Worm (Caenorhabditis elegans): ENCODE data around the gene F41C3.7.

Gene F41C3.7

DNA sequence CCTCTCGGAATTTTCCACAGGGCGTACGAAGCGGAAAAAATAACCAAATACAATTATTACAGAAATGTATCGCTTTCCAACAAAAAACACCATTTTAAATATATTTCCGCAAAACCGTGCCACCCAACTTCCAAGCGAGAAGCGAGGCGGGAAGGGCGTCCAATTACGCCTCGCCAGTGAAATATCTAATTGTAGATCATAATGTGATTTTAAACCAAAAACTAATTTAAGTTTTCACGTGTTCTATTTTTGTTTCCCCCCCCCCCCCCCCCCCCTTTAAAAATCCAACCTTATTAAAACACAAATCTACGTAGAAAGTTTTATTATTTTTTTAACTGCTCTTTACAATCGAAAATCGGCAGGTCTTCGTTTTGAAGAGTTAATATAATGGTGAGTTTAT, 40.4 kb upstream of the F41C3.7 start, which contains the start of gene F10G7.12:
F10G7.12 (plus strand) TSS at position 301 of the 400 bp plus-strand sequence.
- no peak for TF ChIP-seq ztf-4 (tag; optimal IDR thresholded peaks at IDR 0.05)
- TF ChIP-seq lsy-2 (tag; optimal IDR thresholded peaks at IDR 0.05) = no peak
- TF ChIP-seq nhr-76 (tag; optimal IDR thresholded peaks at IDR 0.05) = no peak
- TF ChIP-seq fkh-4 (tag; optimal IDR thresholded peaks at IDR 0.05; ENCODE audit: borderline replicate concordance) = no peak
- TF ChIP-seq lir-3 (tag; optimal IDR thresholded peaks at IDR 0.05; ENCODE audit: poor library complexity) = no peak
- no peak for TF ChIP-seq mab-9 (GFP tag; IDR thresholded peaks at IDR 0.05)
- TF ChIP-seq nhr-77 (tag; optimal IDR thresholded peaks at IDR 0.05) = no peak

DNA sequence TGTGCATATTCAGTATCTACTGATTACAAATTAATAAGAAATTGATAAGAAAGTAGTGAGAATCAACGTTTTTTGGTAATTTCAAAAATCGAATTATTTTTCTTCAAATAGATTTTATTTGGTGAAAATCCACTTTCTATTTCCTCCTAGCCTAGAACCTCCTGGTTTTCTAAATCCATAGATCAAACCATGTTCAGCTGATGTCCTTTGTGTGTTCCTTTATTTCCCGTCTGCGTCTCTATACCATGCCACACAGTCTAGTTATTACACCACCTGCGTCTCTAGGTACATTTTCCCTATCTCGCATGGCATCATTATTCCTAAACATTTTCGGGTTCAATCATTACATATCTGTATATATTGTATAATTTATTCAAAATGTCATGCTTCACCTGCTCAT, 36.7 kb upstream of the F41C3.7 start, which contains the start of gene F10G7.5:
F10G7.5 (plus strand) TSS at position 286 of the 400 bp plus-strand sequence.
- peak in 2 of 3 experiments; percentile 11 to 34 for TF ChIP-seq dpl-1 (GFP tag; optimal IDR thresholded peaks at IDR 0.05)
- peak; percentile 55 for TF ChIP-seq blmp-1 (tag; optimal IDR thresholded peaks at IDR 0.05)
- TF ChIP-seq lin-39 (tag; optimal IDR thresholded peaks at IDR 0.05) = no peak
- peak; percentile 23 for TF ChIP-seq snu-23 (GFP tag; optimal IDR thresholded peaks at IDR 0.05)
- TF ChIP-seq lin-14 (GFP tag; optimal IDR thresholded peaks at IDR 0.05) = peak; percentile 67
- no peak for TF ChIP-seq irx-1 (tag; optimal IDR thresholded peaks at IDR 0.05)
- peak; percentile 33 to 68 for TF ChIP-seq efl-1 (optimal IDR thresholded peaks at IDR 0.05)
- peak; percentile 17 to 92 for TF ChIP-seq efl-1 (GFP tag; optimal IDR thresholded peaks at IDR 0.05 in 1 of 2)
- TF ChIP-seq lin-35 (GFP tag; optimal IDR thresholded peaks at IDR 0.05) = peak in 1 of 2 experiments; percentile 32
- peak; percentile 9 for TF ChIP-seq nhr-71 (tag; optimal IDR thresholded peaks at IDR 0.05)
- TF ChIP-seq fkh-8 (tag; optimal IDR thresholded peaks at IDR 0.05) = no peak
- TF ChIP-seq nhr-85 (tag) = peak; percentile 42
- peak; percentile 64 for TF ChIP-seq elt-2 (tag; optimal IDR thresholded peaks at IDR 0.05)
- no peak for TF ChIP-seq fkh-4 (tag; optimal IDR thresholded peaks at IDR 0.05; ENCODE audit: borderline replicate concordance)
- TF ChIP-seq ztf-4 (tag; optimal IDR thresholded peaks at IDR 0.05) = no peak
- peak; percentile 31 to 52 for TF ChIP-seq lsy-2 (tag; optimal IDR thresholded peaks at IDR 0.05)
- no peak for TF ChIP-seq skn-1 (tag; optimal IDR thresholded peaks at IDR 0.05)
- no peak for TF ChIP-seq swsn-7 (tag; optimal IDR thresholded peaks at IDR 0.05)

DNA sequence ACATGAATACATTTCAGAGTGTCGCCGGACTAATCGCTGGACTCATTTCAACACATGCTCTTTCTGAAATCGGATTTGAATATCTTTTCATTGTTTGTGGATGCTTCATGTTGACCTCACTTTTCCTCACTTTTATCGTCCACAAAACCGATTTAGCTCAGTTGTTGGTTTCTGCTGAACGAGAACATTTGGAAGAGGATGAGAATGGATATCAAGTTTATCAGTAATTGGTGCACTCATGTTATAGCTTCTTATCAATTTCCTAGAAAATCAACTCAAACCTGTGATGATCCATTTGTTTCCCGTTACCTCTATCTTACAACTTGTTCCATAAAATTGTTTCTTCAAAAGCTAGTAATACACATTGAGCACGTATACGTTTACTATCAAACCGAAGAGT, 33.8 kb upstream of the F41C3.7 start:
- TF ChIP-seq nhr-85 (tag) (peak; percentile 14), ets-5 (GFP tag; IDR thresholded peaks at IDR 0.05) (no peak), aly-2 (tag; optimal IDR thresholded peaks at IDR 0.05) (peak; percentile 40), Y116A8C.19 (tag; optimal IDR thresholded peaks at IDR 0.05; ENCODE audit: borderline replicate concordance) (no peak), alr-1 (tag; optimal IDR thresholded peaks at IDR 0.05; ENCODE audit: borderline replicate concordance) (no peak), nhr-84 (tag; optimal IDR thresholded peaks at IDR 0.05) (no peak)

DNA sequence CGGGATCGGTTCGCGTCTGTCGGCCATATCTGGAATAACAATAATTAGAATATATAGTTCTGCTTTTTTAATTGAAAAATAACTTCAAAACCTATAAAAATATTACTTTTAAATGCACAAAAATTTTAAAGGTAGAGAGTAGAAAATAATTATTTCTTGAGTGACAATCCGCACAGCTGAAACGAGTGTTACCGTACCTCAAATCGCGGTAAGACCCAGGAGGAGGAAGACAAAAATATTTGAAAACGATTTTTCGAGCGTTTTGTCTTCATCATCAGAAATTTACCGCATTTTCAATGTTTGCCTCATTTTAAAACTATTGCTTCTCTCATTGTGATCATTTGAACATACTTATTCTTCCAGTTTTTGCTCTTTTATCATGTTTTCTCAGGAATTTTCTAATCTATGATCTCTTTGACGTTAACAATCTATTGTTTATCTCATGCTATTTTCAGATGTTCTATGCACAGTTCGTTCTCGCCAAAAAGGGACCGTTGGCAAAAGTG, 31.5 kb upstream of the F41C3.7 start, which contains the start of the genes rpn-5 and scc-1:
rpn-5 (minus strand) TSS at position 162 of the 506 bp plus-strand sequence.
scc-1 (plus strand) TSS at position 456 of the 506 bp plus-strand sequence.
- TF ChIP-seq ceh-8 (GFP tag; optimal IDR thresholded peaks at IDR 0.05) = peak; percentile 45
- TF ChIP-seq mep-1 (tag; optimal IDR thresholded peaks at IDR 0.05) = peak; percentile 79
- TF ChIP-seq lin-13 (GFP tag; optimal IDR thresholded peaks at IDR 0.05) = peak; percentile 52
- TF ChIP-seq aha-1 (tag; optimal IDR thresholded peaks at IDR 0.05) = no peak
- peak; percentile 22; the same call in 1 of the 2 replicates for TF ChIP-seq ceh-88 (GFP tag; IDR thresholded peaks at IDR 0.05)
- TF ChIP-seq nhr-71 (tag; optimal IDR thresholded peaks at IDR 0.05) = peak; percentile 81
- no peak for TF ChIP-seq ces-1 (GFP tag; optimal IDR thresholded peaks at IDR 0.05)
- no peak for TF ChIP-seq grh-1 (GFP tag; IDR thresholded peaks at IDR 0.05)
- TF ChIP-seq hlh-4 (tag; optimal IDR thresholded peaks at IDR 0.05) = no peak
- peak; percentile 50 for TF ChIP-seq nhr-11 (tag; optimal IDR thresholded peaks at IDR 0.05)
- peak; percentile 92 to 97 for TF ChIP-seq lin-35 (GFP tag; optimal IDR thresholded peaks at IDR 0.05)
- no peak for TF ChIP-seq zip-4 (GFP tag; optimal IDR thresholded peaks at IDR 0.05)
- TF ChIP-seq fos-1 (tag; optimal IDR thresholded peaks at IDR 0.05) = peak; percentile 51
- peak; percentile 70 for TF ChIP-seq nhr-19 (GFP tag; conservative IDR thresholded peaks at IDR 0.05)
- peak; percentile 31 for TF ChIP-seq nhr-85 (tag)
- TF ChIP-seq isw-1 (GFP tag; IDR thresholded peaks at IDR 0.05) = peak; percentile 77
- no peak for TF ChIP-seq tlp-1 (tag; optimal IDR thresholded peaks at IDR 0.05)
- TF ChIP-seq ztf-4 (tag; optimal IDR thresholded peaks at IDR 0.05) = peak; percentile 17
- peak; percentile 24 for TF ChIP-seq snpc-4 (tag; optimal IDR thresholded peaks at IDR 0.05)
- TF ChIP-seq ets-5 (GFP tag; IDR thresholded peaks at IDR 0.05) = no peak
- TF ChIP-seq egl-27 (tag; optimal IDR thresholded peaks at IDR 0.05) = no peak
- peak; percentile 91 to 95 (median 91) for TF ChIP-seq dpl-1 (GFP tag; optimal IDR thresholded peaks at IDR 0.05)
- no peak for TF ChIP-seq irx-1 (tag; optimal IDR thresholded peaks at IDR 0.05)
- no peak for TF ChIP-seq C34B4.2 (tag; optimal IDR thresholded peaks at IDR 0.05)
- TF ChIP-seq ceh-82 (tag; optimal IDR thresholded peaks at IDR 0.05) = peak in 2 of 3 experiments; percentile 59 to 81
- no peak for TF ChIP-seq egl-13 (tag; optimal IDR thresholded peaks at IDR 0.05)
- TF ChIP-seq C16A3.4 (tag; optimal IDR thresholded peaks at IDR 0.05) = peak; percentile 84

All from whole organism, L1 larva.